Worm (Caenorhabditis elegans): ENCODE results near the gene pno-1.
"Not testable (repeated sequence)": the region's sequence is repeated elsewhere in the genome, so short reads cannot be mapped to it uniquely, and the experiment has no call there.

pno-1 gene

ce11 chrII:9735785-9736184, 6.9 kb downstream of the pno-1 start:
- TF ChIP-seq eyg-1 (tag; optimal IDR thresholded peaks at IDR 0.05) (no peak), lim-6 (tag; optimal IDR thresholded peaks at IDR 0.05) (no peak), fkh-10 (GFP tag; optimal IDR thresholded peaks at IDR 0.05) (no peak), ama-1 (optimal IDR thresholded peaks at IDR 0.05) (no peak)

DNA sequence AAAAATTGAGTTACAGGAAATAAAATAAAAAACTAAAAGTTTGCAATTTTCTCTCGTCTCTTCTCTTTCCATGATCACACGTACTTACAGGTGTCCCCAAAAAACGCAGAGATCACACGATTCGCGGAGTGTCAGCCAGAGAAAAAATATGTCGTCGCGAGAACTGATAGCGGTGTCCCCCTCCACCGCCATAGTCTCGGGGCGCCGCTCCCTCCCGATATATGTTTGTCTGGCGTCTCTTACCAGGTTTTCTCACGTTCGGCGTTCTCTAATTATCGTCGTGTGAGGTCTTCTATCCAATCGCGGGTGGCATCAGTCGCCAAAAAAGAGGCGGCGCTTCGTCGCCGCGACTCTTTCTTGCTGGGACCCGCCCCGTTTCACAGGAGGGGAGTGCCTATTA, 10.9 kb downstream of the pno-1 start, which contains the start of gene mab-3:
Gene mab-3 (plus strand): TSS at position 328 of the 400 bp plus-strand sequence.
- not testable (repeated sequence) for TF ChIP-seq elt-2, sdc-2, eyg-1 (tag; optimal IDR thresholded peaks at IDR 0.05)

ce11 chrII:9729866-9730265, 12.8 kb downstream of the pno-1 start:
- TF ChIP-seq hlh-13 (GFP tag; optimal IDR thresholded peaks at IDR 0.05) (no peak), gmeb-2 (tag; optimal IDR thresholded peaks at IDR 0.05) (no peak), syd-9 (tag; optimal IDR thresholded peaks at IDR 0.05) (no peak), ceh-6 (GFP tag; optimal IDR thresholded peaks at IDR 0.05) (no peak), dmd-4 (tag; optimal IDR thresholded peaks at IDR 0.05; ENCODE audit: borderline replicate concordance) (no peak), ceh-24 (tag; optimal IDR thresholded peaks at IDR 0.05) (no peak), hlh-15 (tag; optimal IDR thresholded peaks at IDR 0.05) (no peak), unc-86 (tag; optimal IDR thresholded peaks at IDR 0.05) (no peak), elt-2 (tag; optimal IDR thresholded peaks at IDR 0.05) (no peak), ceh-2 (tag; optimal IDR thresholded peaks at IDR 0.05) (no peak), pqm-1 (tag; optimal IDR thresholded peaks at IDR 0.05) (no peak), ceh-19 (GFP tag; optimal IDR thresholded peaks at IDR 0.05) (no peak)

ce11 chrII:9729196-9729595, 13.5 kb downstream of the pno-1 start:
- TF ChIP-seq K02D7.2 (tag; optimal IDR thresholded peaks at IDR 0.05) (no peak), lim-6 (tag; optimal IDR thresholded peaks at IDR 0.05) (no peak), hlh-15 (tag; optimal IDR thresholded peaks at IDR 0.05) (no peak), T23F11.4 (GFP tag; optimal IDR thresholded peaks at IDR 0.05) (no peak), fkh-6 (tag; optimal IDR thresholded peaks at IDR 0.05) (no peak), fkh-10 (GFP tag; optimal IDR thresholded peaks at IDR 0.05) (no peak), pha-2 (tag; optimal IDR thresholded peaks at IDR 0.05) (no peak)

DNA sequence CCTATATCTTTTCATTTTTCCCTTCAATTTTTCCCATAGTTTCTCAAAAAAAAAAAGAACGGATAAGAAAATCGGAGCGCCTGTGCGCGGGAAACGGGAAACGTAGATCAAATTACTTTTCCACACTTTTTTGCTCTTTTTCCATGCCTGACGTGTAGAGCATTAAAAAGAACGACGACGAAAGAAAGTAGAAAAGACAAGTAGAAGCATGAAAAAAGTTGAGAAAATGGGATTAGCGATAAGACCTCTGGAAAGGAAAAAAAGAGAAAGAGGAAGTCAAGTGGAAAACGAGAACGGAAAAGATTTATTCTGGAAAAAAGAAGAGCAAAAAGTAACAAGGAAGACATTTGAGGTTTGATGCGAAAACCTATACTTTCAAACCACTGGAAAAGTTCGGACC, 14.2 kb downstream of the pno-1 start:
- no peak for TF ChIP-seq sdc-2 (tag; optimal IDR thresholded peaks at IDR 0.05)
- no peak for TF ChIP-seq ceh-24 (tag; optimal IDR thresholded peaks at IDR 0.05)
- TF ChIP-seq nfya-1 (tag; optimal IDR thresholded peaks at IDR 0.05) = no peak
- TF ChIP-seq ceh-31 (tag; optimal IDR thresholded peaks at IDR 0.05) = no peak
- no peak for TF ChIP-seq ceh-45 (GFP tag; IDR thresholded peaks at IDR 0.05)
- no peak for TF ChIP-seq npax-4 (tag; optimal IDR thresholded peaks at IDR 0.05)
- no peak for TF ChIP-seq pax-1 (tag; optimal IDR thresholded peaks at IDR 0.05)
- no peak for TF ChIP-seq unc-86 (tag; optimal IDR thresholded peaks at IDR 0.05)
- no peak for TF ChIP-seq hlh-13 (GFP tag; optimal IDR thresholded peaks at IDR 0.05)

ce11 chrII:9727192-9727699, 15.4 kb downstream of the pno-1 start:
- TF ChIP-seq unc-86 (tag; optimal IDR thresholded peaks at IDR 0.05) = no peak
- no peak for TF ChIP-seq ceh-18 (tag; optimal IDR thresholded peaks at IDR 0.05)
- no peak for TF ChIP-seq ceh-31 (tag; optimal IDR thresholded peaks at IDR 0.05)
- TF ChIP-seq rnt-1 (tag; optimal IDR thresholded peaks at IDR 0.05) = no peak
- no peak for TF ChIP-seq hlh-30 (tag; optimal IDR thresholded peaks at IDR 0.05; ENCODE audit: insufficient read depth)
- TF ChIP-seq pha-2 (tag; optimal IDR thresholded peaks at IDR 0.05) = no peak
- no peak for TF ChIP-seq odd-2 (tag; optimal IDR thresholded peaks at IDR 0.05)

ce11 chrII:9725056-9725455, 17.6 kb downstream of the pno-1 start:
- TF ChIP-seq fax-1 (tag; optimal IDR thresholded peaks at IDR 0.05) (no peak), fkh-10 (GFP tag; optimal IDR thresholded peaks at IDR 0.05) (no peak), F13H6.1 (tag; optimal IDR thresholded peaks at IDR 0.05) (no peak), rnt-1 (tag; optimal IDR thresholded peaks at IDR 0.05) (no peak), mec-3 (tag; optimal IDR thresholded peaks at IDR 0.05; ENCODE audit: borderline replicate concordance) (no peak), C08G9.2 (tag; optimal IDR thresholded peaks at IDR 0.05) (no peak), npax-4 (tag; optimal IDR thresholded peaks at IDR 0.05) (no peak), pax-1 (tag; optimal IDR thresholded peaks at IDR 0.05) (no peak), hlh-13 (GFP tag; optimal IDR thresholded peaks at IDR 0.05) (no peak), sox-4 (tag; optimal IDR thresholded peaks at IDR 0.05) (no peak), K09A11.1 (tag; optimal IDR thresholded peaks at IDR 0.05; ENCODE audit: insufficient read depth) (no peak), unc-86 (tag; optimal IDR thresholded peaks at IDR 0.05) (no peak), ceh-45 (GFP tag; IDR thresholded peaks at IDR 0.05) (no peak), C38D4.7 (GFP tag; optimal IDR thresholded peaks at IDR 0.05) (no peak), dve-1 (tag; optimal IDR thresholded peaks at IDR 0.05) (no peak), sdc-2 (tag; optimal IDR thresholded peaks at IDR 0.05) (no peak), dmd-4 (tag; optimal IDR thresholded peaks at IDR 0.05; ENCODE audit: borderline replicate concordance) (no peak), pag-3 (tag; optimal IDR thresholded peaks at IDR 0.05; ENCODE audit: borderline replicate concordance) (no peak), ceh-18 (tag; optimal IDR thresholded peaks at IDR 0.05) (no peak)
